Fruit fly (Drosophila melanogaster): Measurements from ENCODE around the gene Krn.

The Krn gene

DNA sequence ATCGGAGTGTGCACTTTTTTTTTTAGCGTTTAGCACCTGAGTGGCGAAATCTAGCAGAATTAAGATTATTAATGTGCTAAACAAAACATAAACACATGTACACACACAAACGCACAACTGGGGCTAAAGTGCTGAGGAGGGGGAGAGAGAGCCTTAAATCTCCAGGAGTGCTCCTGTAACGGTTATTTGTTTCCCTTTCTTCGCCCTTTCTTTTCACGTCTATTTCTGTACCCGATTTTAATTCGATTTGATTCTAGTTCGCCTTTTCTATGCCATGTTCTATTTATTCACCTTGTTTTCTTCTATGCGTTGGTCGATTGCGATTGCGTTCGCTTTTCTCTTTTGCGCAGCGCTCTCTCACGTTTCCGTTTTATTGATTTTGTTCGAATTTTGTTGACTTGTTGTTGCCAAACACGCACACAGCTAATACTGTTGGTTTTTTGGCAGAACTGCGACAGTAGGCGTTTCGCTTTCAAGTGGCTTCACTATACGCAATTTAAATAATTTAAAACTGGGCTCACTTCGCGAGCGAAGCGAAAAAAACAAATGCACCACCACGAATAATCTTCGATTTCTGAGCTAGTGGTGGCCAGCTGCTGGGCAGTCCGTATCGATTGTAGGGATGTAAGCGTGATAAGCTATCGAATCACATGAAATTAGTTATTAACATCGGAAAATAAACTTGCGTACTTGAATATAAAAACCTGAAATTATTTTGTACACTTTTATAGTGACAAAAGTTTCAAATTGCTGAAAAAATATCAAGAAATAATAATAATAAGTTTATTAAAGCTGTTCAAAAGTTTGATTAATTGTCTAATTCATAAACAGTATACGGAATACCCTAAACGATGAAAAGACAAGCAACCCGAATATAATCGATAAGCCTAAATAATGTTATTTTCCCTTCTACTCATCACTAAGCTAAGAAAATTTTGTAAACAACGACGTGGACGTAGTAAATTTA is at the start of gene Krn, which contains the start of the genes Ndfip and CG7484 (continued):
- TF ChIP-seq chif (GFP tag; optimal IDR thresholded peaks at IDR 0.05) (peak; percentile 54 to 76), row (GFP tag; IDR thresholded peaks at IDR 0.05) (peak; percentile 98), CG6272 (GFP tag; IDR thresholded peaks at IDR 0.05) (peak; percentile 92), CG12219 (GFP tag; optimal IDR thresholded peaks at IDR 0.05) (peak; percentile 53), CG18619 (GFP tag; optimal IDR thresholded peaks at IDR 0.05) (peak; percentile 79), phol (tag; optimal IDR thresholded peaks at IDR 0.05) (peak; percentile 92), CG7987 (GFP tag; optimal IDR thresholded peaks at IDR 0.05) (peak; percentile 27), fd96Cb (tag; optimal IDR thresholded peaks at IDR 0.05) (peak; percentile 86), CG17385 (GFP tag; optimal IDR thresholded peaks at IDR 0.05) (peak; percentile 60), dati (GFP tag; IDR thresholded peaks at IDR 0.05) (0 out of 2 replicates have a peak, but pooled peaks have one; percentile 3), fru (optimal IDR thresholded peaks at IDR 0.05) (no peak), croc (GFP tag; conservative IDR thresholded peaks at IDR 0.05) (peak; percentile 78), CG11723 (GFP tag; optimal IDR thresholded peaks at IDR 0.05) (peak; percentile 65), HmgZ (tag; optimal IDR thresholded peaks at IDR 0.05) (peak; percentile 89), ap (GFP tag; IDR thresholded peaks at IDR 0.05) (peak; percentile 71), mirr (GFP tag; optimal IDR thresholded peaks at IDR 0.05) (peak; percentile 71), Nf-YA (GFP tag; IDR thresholded peaks at IDR 0.05) (no peak), zen2 (GFP tag; IDR thresholded peaks at IDR 0.05; ENCODE audit: partially characterized antibody) (no peak; the same call in 2 of the 3 replicates), CG10959 (GFP tag; IDR thresholded peaks at IDR 0.05) (peak; percentile 46; the same call in 1 of the 2 replicates), CG15073 (GFP tag; optimal IDR thresholded peaks at IDR 0.05) (no peak), gcm (GFP tag; optimal IDR thresholded peaks at IDR 0.05) (peak; percentile 75), CrebB (tag; optimal IDR thresholded peaks at IDR 0.05) (peak; percentile 68), CG14441 (GFP tag; IDR thresholded peaks at IDR 0.05) (peak; percentile 83), CG6654 (GFP tag; optimal IDR thresholded peaks at IDR 0.05) (peak; percentile 49), Elba2 (GFP tag; optimal IDR thresholded peaks at IDR 0.05) (peak; percentile 43), CG11504 (tag; optimal IDR thresholded peaks at IDR 0.05) (peak; percentile 90), sisA (GFP tag; IDR thresholded peaks at IDR 0.05) (peak; percentile 87), Sry-β (GFP tag; optimal IDR thresholded peaks at IDR 0.05) (no peak), gcm2 (GFP tag; optimal IDR thresholded peaks at IDR 0.05) (peak; percentile 48), CG4730 (GFP tag; IDR thresholded peaks at IDR 0.05) (peak; percentile 73), CG6175 (GFP tag; IDR thresholded peaks at IDR 0.05) (peak; percentile 74), Hr39 (optimal IDR thresholded peaks at IDR 0.05) (no peak), tll (GFP tag; optimal IDR thresholded peaks at IDR 0.05) (peak in 1 of 2 experiments; percentile 37), CG16815 (GFP tag; optimal IDR thresholded peaks at IDR 0.05) (peak; percentile 84), Xbp1 (GFP tag; optimal IDR thresholded peaks at IDR 0.05) (peak; percentile 92), stc (GFP tag; IDR thresholded peaks at IDR 0.05) (peak; percentile 71; the same call in 1 of the 2 replicates), vvl (GFP tag; IDR thresholded peaks at IDR 0.05) (peak; percentile 86), CG11093 (GFP tag; IDR thresholded peaks at IDR 0.05) (peak; percentile 72), CG17359 (tag; optimal IDR thresholded peaks at IDR 0.05) (peak; percentile 87), seq (GFP tag; IDR thresholded peaks at IDR 0.05) (peak; percentile 73), H2.0 (GFP tag; IDR thresholded peaks at IDR 0.05) (peak; percentile 65), esg (GFP tag; conservative IDR thresholded peaks at IDR 0.05) (peak; percentile 84), Bgb (GFP tag; IDR thresholded peaks at IDR 0.05; ENCODE audit: partially characterized antibody) (peak; percentile 92), CG3281 (GFP tag; optimal IDR thresholded peaks at IDR 0.05) (peak; percentile 83), gt (GFP tag; IDR thresholded peaks at IDR 0.05) (peak; percentile 61; the same call in 1 of the 2 replicates), Fer2 (tag; optimal IDR thresholded peaks at IDR 0.05) (peak; percentile 89), lilli (GFP tag; optimal IDR thresholded peaks at IDR 0.05) (peak; percentile 92), h (optimal IDR thresholded peaks at IDR 0.05) (no peak), Oli (tag; optimal IDR thresholded peaks at IDR 0.05) (peak; percentile 80)

Data from whole organism, embryonic.